Fruit fly (Drosophila melanogaster) whole organism, embryonic: Measurements from ENCODE around the gene CG33158.

Source experiments
- Atf3 ChIP-seq: fragments of 200-800 bp; sonication (Bioruptor generic); optimal IDR thresholded peaks from 3 replicates; lab custom pipeline; 2016; ENCODE audit warnings: missing biosample characterization, missing genetic modification characterization
- Awh ChIP-seq: fragments of 200-800 bp; sonication (Bioruptor generic); IDR thresholded peaks from 2 replicates; pipeline ENCODE4, ENCODE4 v1.3.6; 2022; ENCODE audit warnings: missing biosample characterization, missing genetic modification characterization
- CG10543 ChIP-seq: fragments of 200-800 bp; sonication (Bioruptor generic); optimal IDR thresholded peaks from 3 replicates; lab custom pipeline; 2017; ENCODE audit warnings: missing biosample characterization, mild to moderate bottlenecking, missing genetic modification characterization, moderate library complexity
- CG10979 ChIP-seq: fragments of 200-800 bp; sonication (Bioruptor generic); optimal IDR thresholded peaks from 2 replicates; lab custom pipeline; 2018; ENCODE audit warnings: missing biosample characterization, mild to moderate bottlenecking, missing genetic modification characterization, moderate library complexity
- CG13894 ChIP-seq: fragments of 200-800 bp; sonication (Bioruptor generic); optimal IDR thresholded peaks from 3 replicates; lab custom pipeline; 2018; ENCODE audit warnings: missing biosample characterization, mild to moderate bottlenecking, missing genetic modification characterization, moderate library complexity
- CG14441 ChIP-seq: fragments of 200-800 bp; sonication (Bioruptor generic); IDR thresholded peaks from 2 replicates; pipeline ENCODE4 v1.3.6; 2022; ENCODE audit warnings: missing biosample characterization, missing genetic modification characterization
- CG14667 ChIP-seq: fragments of 200-800 bp; sonication (Bioruptor generic); IDR thresholded peaks from 2 replicates; pipeline ENCODE4 v1.3.6; 2022; ENCODE audit warnings: missing biosample characterization, missing genetic modification characterization
- CG2678 ChIP-seq: fragments of 200-800 bp; sonication (Bioruptor generic); optimal IDR thresholded peaks from 3 replicates; lab custom pipeline; 2019; ENCODE audit warnings: missing biosample characterization, mild to moderate bottlenecking, missing genetic modification characterization, moderate library complexity
- CG34422 ChIP-seq: fragments of 200-800 bp; sonication (Bioruptor generic); IDR thresholded peaks from 3 replicates; pipeline ENCODE4 v1.3.6; 2022; ENCODE audit warnings: missing biosample characterization, missing genetic modification characterization
- CG4707 ChIP-seq: fragments of 200-800 bp; sonication (Bioruptor generic); optimal IDR thresholded peaks from 2 replicates; lab custom pipeline; 2018; ENCODE audit warnings: missing biosample characterization, mild to moderate bottlenecking, missing genetic modification characterization, moderate library complexity
- CG4854 ChIP-seq: fragments of 200-800 bp; sonication (Bioruptor generic); optimal IDR thresholded peaks from 2 replicates; lab custom pipeline; 2016; ENCODE audit warnings: missing biosample characterization, missing genetic modification characterization, inconsistent platforms
- CG7271 ChIP-seq: fragments of 200-800 bp; sonication (Bioruptor generic); optimal IDR thresholded peaks from 2 replicates; lab custom pipeline; 2018; ENCODE audit warnings: missing biosample characterization, mild to moderate bottlenecking, missing genetic modification characterization, moderate library complexity
- CG7372 ChIP-seq: fragments of 200-800 bp; sonication (Bioruptor generic); IDR thresholded peaks from 2 replicates; pipeline ENCODE4 v1.3.6; 2022; ENCODE audit warnings: missing biosample characterization, missing genetic modification characterization
- CG7987 ChIP-seq: fragments of 200-800 bp; sonication (Bioruptor generic); optimal IDR thresholded peaks from 2 replicates; lab custom pipeline; 2018; ENCODE audit warnings: missing biosample characterization, mild to moderate bottlenecking, missing genetic modification characterization, moderate library complexity
- CG9876 ChIP-seq: fragments of 200-800 bp; sonication (Bioruptor generic); optimal IDR thresholded peaks from 2 replicates; lab custom pipeline; 2016; ENCODE audit warnings: missing biosample characterization, missing genetic modification characterization
- D ChIP-seq, 2 experiments: fragments of 200-800 bp in 1 of 2; fragments of >200 bp in 1 of 2; sonication (Bioruptor generic) in 1 of 2; optimal IDR thresholded peaks; 2 replicates in 1 of 2; 3 replicates in 1 of 2; lab custom pipeline; 2017; ENCODE audit warnings: mild to moderate bottlenecking in 1 of 2, missing biosample characterization in 1 of 2, missing genetic modification characterization in 1 of 2, missing genetic modification reagents in 1 of 2
- E2f1 ChIP-seq: fragments of 200-800 bp; sonication (Bioruptor generic); IDR thresholded peaks from 2 replicates; pipeline ENCODE4 v1.3.6; 2022; ENCODE audit warnings: missing biosample characterization, missing genetic modification characterization
- GATAe ChIP-seq: fragments of 200-800 bp; sonication (Bioruptor generic); conservative IDR thresholded peaks from 2 replicates; pipeline ENCODE4 v1.3.6; 2022; ENCODE audit warnings: missing biosample characterization, missing genetic modification characterization
- HmgZ ChIP-seq: fragments of 200-800 bp; sonication (Bioruptor generic); optimal IDR thresholded peaks from 2 replicates; lab custom pipeline; 2018; ENCODE audit warnings: missing biosample characterization, mild to moderate bottlenecking, missing genetic modification characterization
- Hmx ChIP-seq: fragments of 200-800 bp; sonication (Bioruptor generic); optimal IDR thresholded peaks from 2 replicates; lab custom pipeline; 2016; ENCODE audit warnings: missing biosample characterization, missing genetic modification characterization
- Kr ChIP-seq: fragments of 200-800 bp; sonication (Bioruptor generic); optimal IDR thresholded peaks from 2 replicates; lab custom pipeline; 2017; ENCODE audit warnings: missing biosample characterization, mild to moderate bottlenecking, missing genetic modification characterization
- Lhr ChIP-seq: fragments of 200-800 bp; sonication (Bioruptor generic); optimal IDR thresholded peaks from 3 replicates; lab custom pipeline; 2017; ENCODE audit warnings: mild to moderate bottlenecking, missing biosample characterization, missing genetic modification reagents, missing genetic modification characterization
- MBD-R2 ChIP-seq: fragments of 200-800 bp; sonication (Bioruptor generic); IDR thresholded peaks from 2 replicates; pipeline ENCODE4 v1.3.6; 2022; ENCODE audit warnings: missing biosample characterization, missing genetic modification characterization
- Mad ChIP-seq: fragments of 200-800 bp; sonication (Bioruptor generic); optimal IDR thresholded peaks from 2 replicates; lab custom pipeline; 2016; ENCODE audit warnings: missing biosample characterization, missing genetic modification characterization
- Max ChIP-seq: fragments of 200-800 bp; sonication (Bioruptor generic); optimal IDR thresholded peaks from 2 replicates; lab custom pipeline; 2016; ENCODE audit warnings: missing biosample characterization, mild to moderate bottlenecking, missing genetic modification characterization
- NC2α ChIP-seq: fragments of 200-800 bp; sonication (Bioruptor generic); optimal IDR thresholded peaks from 2 replicates; lab custom pipeline; 2016; ENCODE audit warnings: missing biosample characterization, missing genetic modification characterization
- Oaz ChIP-seq: fragments of 200-800 bp; sonication (Bioruptor generic); IDR thresholded peaks from 2 replicates; pipeline ENCODE4 v1.3.6; 2022; ENCODE audit warnings: missing biosample characterization, missing genetic modification characterization
- Ptx1 ChIP-seq: fragments of 200-800 bp; sonication (Bioruptor generic); IDR thresholded peaks from 2 replicates; pipeline ENCODE4 v1.3.6; 2022; ENCODE audit warnings: missing biosample characterization, missing genetic modification characterization
- Sry-β ChIP-seq: fragments of 200-800 bp; sonication (Bioruptor generic); optimal IDR thresholded peaks from 2 replicates; lab custom pipeline; 2018; ENCODE audit warnings: missing biosample characterization, mild to moderate bottlenecking, missing genetic modification characterization, moderate library complexity
- Stat92E ChIP-seq, 3 experiments: fragments of >200 bp in 2 of 3; fragments of 200-800 bp in 1 of 3; sonication (Bioruptor generic) in 1 of 3; optimal IDR thresholded peaks; 2 replicates each; lab custom pipeline; 2017 to 2019; ENCODE audit warnings: missing biosample characterization in 3 of 3, missing genetic modification characterization in 3 of 3, mild to moderate bottlenecking in 1 of 3, moderate library complexity in 1 of 3
- Usf ChIP-seq: fragments of 200-800 bp; sonication (Bioruptor generic); optimal IDR thresholded peaks from 2 replicates; lab custom pipeline; 2017; ENCODE audit warnings: missing genotype, missing biosample characterization, missing genetic modification characterization
- ac ChIP-seq: fragments of 200-800 bp; sonication (Bioruptor generic); optimal IDR thresholded peaks from 3 replicates; lab custom pipeline; 2017; ENCODE audit warnings: missing biosample characterization, mild to moderate bottlenecking, missing genetic modification characterization
- amos ChIP-seq: fragments of 200-800 bp; sonication (Bioruptor generic); IDR thresholded peaks from 2 replicates; pipeline ENCODE4 v1.3.6; 2022; ENCODE audit warnings: missing biosample characterization, missing genetic modification characterization; ENCODE audit not compliant: partially characterized antibody
- ash1 ChIP-seq: fragments of 200-800 bp; sonication (Bioruptor generic); optimal IDR thresholded peaks from 2 replicates; lab custom pipeline; 2018; ENCODE audit warnings: missing biosample characterization, mild to moderate bottlenecking, missing genetic modification characterization
- bowl ChIP-seq: fragments of 200-800 bp; sonication (Bioruptor generic); IDR thresholded peaks from 2 replicates; pipeline ENCODE4 v1.3.6; 2022; ENCODE audit warnings: missing biosample characterization, missing genetic modification characterization
- disco-r ChIP-seq: fragments of 200-800 bp; sonication (Bioruptor generic); optimal IDR thresholded peaks from 2 replicates; lab custom pipeline; 2016; ENCODE audit warnings: missing biosample characterization, missing genetic modification characterization
- en ChIP-seq: fragments of 200-800 bp; sonication (Bioruptor generic); optimal IDR thresholded peaks from 2 replicates; lab custom pipeline; 2016; ENCODE audit warnings: missing biosample characterization, missing genetic modification characterization
- fd96Cb ChIP-seq: fragments of 200-800 bp; sonication (Bioruptor generic); optimal IDR thresholded peaks from 2 replicates; lab custom pipeline; 2018; ENCODE audit warnings: missing biosample characterization, mild to moderate bottlenecking, missing genetic modification characterization, moderate library complexity
- fu2 ChIP-seq: fragments of 200-800 bp; sonication (Bioruptor generic); optimal IDR thresholded peaks from 2 replicates; lab custom pipeline; 2016; ENCODE audit warnings: missing biosample characterization, missing genetic modification characterization
- gcm ChIP-seq: fragments of 200-800 bp; sonication (Bioruptor generic); optimal IDR thresholded peaks from 2 replicates; lab custom pipeline; 2019; ENCODE audit warnings: missing biosample characterization, mild to moderate bottlenecking, missing genetic modification characterization, moderate library complexity
- ind ChIP-seq: fragments of 200-800 bp; sonication (Bioruptor generic); optimal IDR thresholded peaks from 3 replicates; lab custom pipeline; 2016; ENCODE audit warnings: missing biosample characterization, missing genetic modification characterization
- inv ChIP-seq: fragments of 200-800 bp; sonication (Bioruptor generic); IDR thresholded peaks from 2 replicates; pipeline ENCODE4 v1.3.6; 2022; ENCODE audit warnings: missing biosample characterization, missing genetic modification characterization; ENCODE audit not compliant: partially characterized antibody
- kni ChIP-seq: fragments of 200-800 bp; sonication (Bioruptor generic); optimal IDR thresholded peaks from 3 replicates; lab custom pipeline; 2017; ENCODE audit warnings: mild to moderate bottlenecking, missing biosample characterization, missing genetic modification reagents, missing genetic modification characterization
- mam ChIP-seq: fragments of 200-800 bp; sonication (Bioruptor generic); optimal IDR thresholded peaks from 3 replicates; lab custom pipeline; 2016; ENCODE audit warnings: missing biosample characterization, missing genetic modification characterization
- phol ChIP-seq: fragments of 200-800 bp; sonication (Bioruptor generic); optimal IDR thresholded peaks from 3 replicates; lab custom pipeline; 2018; ENCODE audit warnings: missing biosample characterization, mild to moderate bottlenecking, missing genetic modification characterization, moderate library complexity
- ro ChIP-seq: fragments of 200-800 bp; sonication (Bioruptor generic); IDR thresholded peaks from 2 replicates; pipeline ENCODE4 v1.3.6; 2022; ENCODE audit warnings: missing biosample characterization, missing genetic modification characterization
- tin ChIP-seq: fragments of 200-800 bp; sonication (Bioruptor generic); optimal IDR thresholded peaks from 3 replicates; lab custom pipeline; 2016; ENCODE audit warnings: missing biosample characterization, missing genetic modification characterization
- unpg ChIP-seq: fragments of 200-800 bp; sonication (Bioruptor generic); optimal IDR thresholded peaks from 3 replicates; lab custom pipeline; 2018; ENCODE audit warnings: missing biosample characterization, mild to moderate bottlenecking, missing genetic modification characterization, moderate library complexity
- usp ChIP-seq: fragments of >200 bp; optimal IDR thresholded peaks from 2 replicates; lab custom pipeline; 2017; ENCODE audit warnings: missing biosample characterization, missing genetic modification characterization
- wor ChIP-seq: fragments of 200-800 bp; sonication (Bioruptor generic); IDR thresholded peaks from 2 replicates; pipeline ENCODE4 v1.3.6; 2022; ENCODE audit warnings: missing biosample characterization, missing genetic modification characterization

The CG33158 gene

DNA sequence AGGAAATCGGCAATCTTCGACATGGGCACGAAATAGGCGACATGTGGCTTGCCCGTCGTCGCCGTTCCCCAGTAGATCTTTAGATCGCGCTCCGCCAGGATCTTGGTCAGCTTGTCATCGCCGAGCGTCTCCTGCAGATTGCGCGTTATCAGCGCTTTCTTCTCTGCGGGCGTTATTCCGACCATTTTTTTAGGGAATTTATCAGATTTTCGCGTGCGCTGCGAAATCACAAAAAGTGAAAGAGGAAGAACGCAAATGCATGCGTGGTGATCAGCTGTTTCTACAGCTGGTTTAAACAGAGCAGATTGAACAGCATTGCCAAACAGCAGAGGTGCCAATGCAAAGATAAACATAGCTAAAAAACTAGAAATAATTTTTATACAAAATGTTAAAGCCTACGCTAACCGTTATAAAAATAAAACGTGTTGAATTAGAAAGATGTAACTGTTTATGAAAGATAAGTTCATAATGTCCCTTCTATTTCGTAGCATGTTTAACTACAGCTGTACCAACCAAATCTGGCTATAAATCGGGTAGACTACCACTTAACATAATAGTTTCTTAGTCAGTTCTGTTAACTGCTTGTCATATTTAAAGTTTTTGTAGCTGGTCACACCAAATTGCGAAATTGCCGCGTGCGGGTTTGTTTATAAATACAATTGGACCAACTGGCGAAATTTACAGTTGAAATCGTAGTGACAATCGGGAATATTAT, at the start of gene CG33158, which contains the start of gene TyrRS (continued):
- TF ChIP-seq Lhr (no peak), CG4854 (no peak), inv (no peak), D (optimal IDR thresholded peaks at IDR 0.05; lab: Kevin White, UChicago) (no peak), D (GFP tag; optimal IDR thresholded peaks at IDR 0.05; lab: Kevin White, UChicago) (no peak), fu2 (GFP tag; lab: Kevin White, UChicago) (no peak), CG7372 (GFP tag; lab: Robert Waterston, UW) (no peak), HmgZ (no peak), gcm (GFP tag; lab: Kevin White, UChicago) (peak; percentile 66), GATAe (GFP tag; lab: Robert Waterston, UW) (no peak), en (GFP tag; lab: Kevin White, UChicago) (no peak), CG14667 (GFP tag; lab: Robert Waterston, UW) (no peak), CG10543 (GFP tag; lab: Kevin White, UChicago) (no peak), unpg (GFP tag; lab: Kevin White, UChicago) (no peak), CG9876 (GFP tag; lab: Kevin White, UChicago) (no peak), NC2α (GFP tag; lab: Kevin White, UChicago) (no peak), Hmx (GFP tag; lab: Kevin White, UChicago) (no peak), Atf3 (GFP tag; lab: Kevin White, UChicago) (no peak), Ptx1 (no peak), kni (peak; percentile 84), CG14441 (GFP tag; lab: Robert Waterston, UW) (no peak), ind (GFP tag; lab: Kevin White, UChicago) (no peak), ac (GFP tag; lab: Kevin White, UChicago) (no peak), Max (GFP tag; lab: Kevin White, UChicago) (peak; percentile 38), CG7987 (GFP tag; lab: Kevin White, UChicago) (no peak), Kr (GFP tag; lab: Kevin White, UChicago) (no peak), CG34422 (peak; percentile 62; the same call in 1 of the 3 replicates), ash1 (GFP tag; lab: Kevin White, UChicago) (no peak), phol (tag; lab: Kevin White, UChicago) (peak; percentile 11), MBD-R2 (peak; percentile 76), disco-r (GFP tag; lab: Kevin White, UChicago) (no peak), ro (no peak), wor (GFP tag; lab: Robert Waterston, UW) (no peak), tin (no peak), Usf (GFP tag; lab: Kevin White, UChicago) (no peak), Awh (GFP tag; lab: Robert Waterston, UW) (no peak), CG10979 (tag; lab: Kevin White, UChicago) (peak; percentile 4), CG7271 (tag; lab: Kevin White, UChicago) (no peak), CG13894 (tag; lab: Kevin White, UChicago) (no peak), CG2678 (tag; lab: Kevin White, UChicago) (no peak), mam (GFP tag; lab: Kevin White, UChicago) (no peak), Mad (no peak), CG4707 (no peak), fd96Cb (tag; lab: Kevin White, UChicago) (no peak), Sry-β (GFP tag; lab: Kevin White, UChicago) (peak; percentile 93), Stat92E (GFP tag; optimal IDR thresholded peaks at IDR 0.05; lab: Kevin White, UChicago) (peak in 1 of 3 experiments; percentile 5), bowl (GFP tag; lab: Robert Waterston, UW) (no peak), usp (no peak), amos (GFP tag; lab: Robert Waterston, UW) (no peak; the same call in 1 of the 2 replicates), Oaz (GFP tag; lab: Robert Waterston, UW) (no peak), E2f1 (GFP tag; lab: Robert Waterston, UW) (no peak)
